Fruit fly (Drosophila melanogaster) whole organism, embryonic: Measurements from ENCODE around the gene CG6569.
A peak's percentile ranks its signal among the peaks of the same experiment; 100 is the strongest.

Source experiments
- Atf6 ChIP-seq: fragments of 200-800 bp; sonication (Bioruptor generic); IDR thresholded peaks from 2 replicates; pipeline ENCODE4 v1.3.6; 2022; ENCODE audit warnings: missing biosample characterization, missing genetic modification characterization
- B-H2 ChIP-seq: fragments of 200-800 bp; sonication (Bioruptor generic); optimal IDR thresholded peaks from 2 replicates; lab custom pipeline; 2018; ENCODE audit warnings: missing biosample characterization, mild to moderate bottlenecking, missing genetic modification characterization
- CG12219 ChIP-seq: fragments of 200-800 bp; sonication (Bioruptor generic); optimal IDR thresholded peaks from 3 replicates; lab custom pipeline; 2018; ENCODE audit warnings: missing biosample characterization, mild to moderate bottlenecking, missing genetic modification characterization
- CG12659 ChIP-seq: fragments of 200-800 bp; sonication (Bioruptor generic); optimal IDR thresholded peaks from 3 replicates; lab custom pipeline; 2017; ENCODE audit warnings: mild to moderate bottlenecking, missing biosample characterization, missing genetic modification reagents, missing genetic modification characterization
- CG13296 ChIP-seq: fragments of 200-800 bp; sonication (Bioruptor generic); optimal IDR thresholded peaks from 3 replicates; lab custom pipeline; 2018; ENCODE audit warnings: missing biosample characterization, mild to moderate bottlenecking, missing genetic modification characterization
- CG14441 ChIP-seq: fragments of 200-800 bp; sonication (Bioruptor generic); IDR thresholded peaks from 2 replicates; pipeline ENCODE4 v1.3.6; 2022; ENCODE audit warnings: missing biosample characterization, missing genetic modification characterization
- CG15073 ChIP-seq: fragments of 200-800 bp; sonication (Bioruptor generic); optimal IDR thresholded peaks from 2 replicates; lab custom pipeline; 2016; ENCODE audit warnings: missing biosample characterization, missing genetic modification characterization
- CG15269 ChIP-seq: fragments of 200-800 bp; sonication (Bioruptor generic); optimal IDR thresholded peaks from 2 replicates; lab custom pipeline; 2018; ENCODE audit warnings: missing biosample characterization, mild to moderate bottlenecking, missing genetic modification characterization, moderate library complexity
- CG1602 ChIP-seq: fragments of 200-800 bp; sonication (Bioruptor generic); optimal IDR thresholded peaks from 3 replicates; lab custom pipeline; 2016; ENCODE audit warnings: missing biosample characterization, missing genetic modification characterization
- CG1832 ChIP-seq: fragments of 200-800 bp; sonication (Bioruptor generic); optimal IDR thresholded peaks from 2 replicates; lab custom pipeline; 2017; ENCODE audit warnings: missing biosample characterization, mild to moderate bottlenecking, missing genetic modification characterization, inconsistent platforms
- CG18599 ChIP-seq: fragments of 200-800 bp; sonication (Bioruptor generic); optimal IDR thresholded peaks from 3 replicates; lab custom pipeline; 2017; ENCODE audit warnings: missing biosample characterization, missing genetic modification characterization, mild to moderate bottlenecking, moderate library complexity, missing genetic modification reagents
- CG2199 ChIP-seq: fragments of 200-800 bp; sonication (Bioruptor generic); IDR thresholded peaks from 3 replicates; pipeline ENCODE4 v1.3.6; 2022; ENCODE audit warnings: missing biosample characterization, missing genetic modification characterization
- CG2712 ChIP-seq: fragments of 200-800 bp; optimal IDR thresholded peaks from 3 replicates; lab custom pipeline; 2019; ENCODE audit warnings: missing biosample characterization, mild to moderate bottlenecking, missing genetic modification characterization, moderate library complexity
- CG2875 ChIP-seq: fragments of 200-800 bp; sonication (Bioruptor generic); optimal IDR thresholded peaks from 2 replicates; lab custom pipeline; 2017; ENCODE audit warnings: missing biosample characterization, mild to moderate bottlenecking, missing genetic modification characterization, missing genetic modification reagents
- CG2889 ChIP-seq: fragments of 200-800 bp; sonication (Bioruptor generic); IDR thresholded peaks from 3 replicates; pipeline ENCODE4 v1.3.6; 2022; ENCODE audit warnings: missing biosample characterization, missing genetic modification characterization
- CG34422 ChIP-seq: fragments of 200-800 bp; sonication (Bioruptor generic); IDR thresholded peaks from 3 replicates; pipeline ENCODE4 v1.3.6; 2022; ENCODE audit warnings: missing biosample characterization, missing genetic modification characterization
- CG4328 ChIP-seq: fragments of 200-800 bp; sonication (Bioruptor generic); optimal IDR thresholded peaks from 3 replicates; lab custom pipeline; 2017; ENCODE audit warnings: missing biosample characterization, missing genetic modification reagents, missing genetic modification characterization
- CG6175 ChIP-seq: fragments of 200-800 bp; sonication (Bioruptor generic); IDR thresholded peaks from 3 replicates; pipeline ENCODE4 v1.3.6; 2022; ENCODE audit warnings: missing biosample characterization, missing genetic modification characterization
- CG6254 ChIP-seq: fragments of 200-800 bp; sonication (Bioruptor generic); optimal IDR thresholded peaks from 3 replicates; lab custom pipeline; 2017; ENCODE audit warnings: mild to moderate bottlenecking, missing biosample characterization, missing genetic modification reagents, missing genetic modification characterization
- CG6689 ChIP-seq: fragments of 200-800 bp; sonication (Bioruptor generic); IDR thresholded peaks from 2 replicates; pipeline ENCODE4 v1.3.6; 2022; ENCODE audit warnings: missing biosample characterization, missing genetic modification characterization
- CG7271 ChIP-seq: fragments of 200-800 bp; sonication (Bioruptor generic); optimal IDR thresholded peaks from 2 replicates; lab custom pipeline; 2018; ENCODE audit warnings: missing biosample characterization, mild to moderate bottlenecking, missing genetic modification characterization, moderate library complexity
- CG7372 ChIP-seq: fragments of 200-800 bp; sonication (Bioruptor generic); IDR thresholded peaks from 2 replicates; pipeline ENCODE4 v1.3.6; 2022; ENCODE audit warnings: missing biosample characterization, missing genetic modification characterization
- CG7839 ChIP-seq: fragments of 200-800 bp; sonication (Bioruptor generic); optimal IDR thresholded peaks from 3 replicates; lab custom pipeline; 2018; ENCODE audit warnings: missing biosample characterization, mild to moderate bottlenecking, missing genetic modification characterization, moderate library complexity
- D19B ChIP-seq: fragments of 200-800 bp; sonication (Bioruptor generic); optimal IDR thresholded peaks from 2 replicates; lab custom pipeline; 2017; ENCODE audit warnings: missing biosample characterization, mild to moderate bottlenecking, missing genetic modification characterization
- Dad ChIP-seq: fragments of 200-800 bp; sonication (Bioruptor generic); optimal IDR thresholded peaks from 3 replicates; lab custom pipeline; 2016; ENCODE audit warnings: missing biosample characterization, missing genetic modification characterization
- Dip2 ChIP-seq: fragments of 200-800 bp; sonication (Bioruptor generic); IDR thresholded peaks from 2 replicates; pipeline ENCODE4 v1.3.6; 2022; ENCODE audit warnings: missing biosample characterization, missing genetic modification characterization
- Hr51 ChIP-seq, 2 experiments: fragments of 200-800 bp; sonication (Bioruptor generic); optimal IDR thresholded peaks; 2 replicates in 1 of 2; 3 replicates in 1 of 2; lab custom pipeline; 2016 to 2018; ENCODE audit warnings: missing biosample characterization in 2 of 2, missing genetic modification characterization in 2 of 2, mild to moderate bottlenecking in 1 of 2, moderate library complexity in 1 of 2
- MBD-R2 ChIP-seq: fragments of 200-800 bp; sonication (Bioruptor generic); IDR thresholded peaks from 2 replicates; pipeline ENCODE4 v1.3.6; 2022; ENCODE audit warnings: missing biosample characterization, missing genetic modification characterization
- NK7.1 ChIP-seq: fragments of 200-800 bp; sonication (Bioruptor generic); optimal IDR thresholded peaks from 3 replicates; lab custom pipeline; 2016; ENCODE audit warnings: missing biosample characterization, missing genetic modification characterization
- Nf-YA ChIP-seq: fragments of 200-800 bp; sonication (Bioruptor generic); IDR thresholded peaks from 2 replicates; pipeline ENCODE4 v1.3.6; 2022; ENCODE audit warnings: missing biosample characterization, missing genetic modification characterization
- Pdp1 ChIP-seq, 2 experiments: fragments of 200-800 bp; sonication (Bioruptor generic); optimal IDR thresholded peaks; 3 replicates each; lab custom pipeline; 2016; ENCODE audit warnings: missing biosample characterization in 2 of 2, missing genetic modification characterization in 2 of 2, mild to moderate bottlenecking in 1 of 2, moderate library complexity in 1 of 2
- Sry-β ChIP-seq: fragments of 200-800 bp; sonication (Bioruptor generic); optimal IDR thresholded peaks from 2 replicates; lab custom pipeline; 2018; ENCODE audit warnings: missing biosample characterization, mild to moderate bottlenecking, missing genetic modification characterization, moderate library complexity
- chinmo ChIP-seq: fragments of 200-800 bp; sonication (Bioruptor generic); IDR thresholded peaks from 4 replicates; pipeline ENCODE4 v1.3.6; 2022; ENCODE audit warnings: missing biosample characterization, missing genetic modification characterization; ENCODE audit not compliant: partially characterized antibody
- ci ChIP-seq: fragments of 200-800 bp; sonication (Bioruptor generic); IDR thresholded peaks from 3 replicates; pipeline ENCODE4 v1.3.6; 2022; ENCODE audit warnings: missing biosample characterization, missing genetic modification characterization
- da ChIP-seq: fragments of 200-800 bp; sonication (Bioruptor generic); optimal IDR thresholded peaks from 2 replicates; lab custom pipeline; 2016; ENCODE audit warnings: missing biosample characterization, missing genetic modification characterization
- dan ChIP-seq: fragments of 200-800 bp; sonication (Bioruptor generic); IDR thresholded peaks from 2 replicates; pipeline ENCODE4 v1.3.6; 2022; ENCODE audit warnings: missing biosample characterization, missing genetic modification characterization
- disco-r ChIP-seq: fragments of 200-800 bp; sonication (Bioruptor generic); optimal IDR thresholded peaks from 2 replicates; lab custom pipeline; 2016; ENCODE audit warnings: missing biosample characterization, missing genetic modification characterization
- fd96Cb ChIP-seq: fragments of 200-800 bp; sonication (Bioruptor generic); optimal IDR thresholded peaks from 2 replicates; lab custom pipeline; 2018; ENCODE audit warnings: missing biosample characterization, mild to moderate bottlenecking, missing genetic modification characterization, moderate library complexity
- kni ChIP-seq: fragments of 200-800 bp; sonication (Bioruptor generic); optimal IDR thresholded peaks from 3 replicates; lab custom pipeline; 2017; ENCODE audit warnings: mild to moderate bottlenecking, missing biosample characterization, missing genetic modification reagents, missing genetic modification characterization
- knrl ChIP-seq: fragments of 200-800 bp; sonication (Bioruptor generic); IDR thresholded peaks from 3 replicates; pipeline ENCODE4 v1.3.6; 2022; ENCODE audit warnings: missing biosample characterization, missing genetic modification characterization; ENCODE audit not compliant: partially characterized antibody
- nerfin-1 ChIP-seq: fragments of 200-800 bp; sonication (Bioruptor generic); optimal IDR thresholded peaks from 3 replicates; lab custom pipeline; 2019; ENCODE audit warnings: missing biosample characterization, mild to moderate bottlenecking, missing genetic modification characterization, moderate library complexity
- sc ChIP-seq, 3 experiments: fragments of >200 bp in 2 of 3; fragments of 200-800 bp in 1 of 3; sonication (Bioruptor generic) in 1 of 3; optimal IDR thresholded peaks; 2 replicates in 2 of 3; 3 replicates in 1 of 3; lab custom pipeline; 2017; ENCODE audit warnings: mild to moderate bottlenecking in 1 of 3, missing biosample characterization in 1 of 3, missing genetic modification characterization in 1 of 3, missing genetic modification reagents in 1 of 3
- seq ChIP-seq: fragments of 200-800 bp; sonication (Bioruptor generic); IDR thresholded peaks from 2 replicates; pipeline ENCODE4 v1.3.6; 2022; ENCODE audit warnings: missing biosample characterization, missing genetic modification characterization
- shn ChIP-seq: fragments of 200-800 bp; sonication (Bioruptor generic); optimal IDR thresholded peaks from 3 replicates; lab custom pipeline; 2016; ENCODE audit warnings: missing biosample characterization, missing genetic modification characterization
- ssp ChIP-seq: fragments of 200-800 bp; sonication (Bioruptor generic); IDR thresholded peaks from 2 replicates; pipeline ENCODE4 v1.3.6; 2022; ENCODE audit warnings: missing biosample characterization, missing genetic modification characterization
- twi ChIP-seq: fragments of 200-800 bp; optimal IDR thresholded peaks from 2 replicates; lab custom pipeline; 2019; ENCODE audit warnings: missing biosample characterization, mild to moderate bottlenecking, missing genetic modification characterization, moderate library complexity
- vvl ChIP-seq: fragments of 200-800 bp; sonication (Bioruptor generic); IDR thresholded peaks from 2 replicates; pipeline ENCODE4 v1.3.6; 2022; ENCODE audit warnings: missing biosample characterization, missing genetic modification characterization
- z ChIP-seq: fragments of 200-800 bp; sonication (Bioruptor generic); IDR thresholded peaks from 3 replicates; pipeline ENCODE4 v1.3.6; 2022; ENCODE audit warnings: missing biosample characterization, missing genetic modification characterization

The CG6569 gene

dm6 chr3R:21834234-21835070 is 33.3 kb downstream of the CG6569 start (continued):
- TF ChIP-seq NK7.1 (GFP tag; lab: Kevin White, UChicago) (no peak), B-H2 (GFP tag; lab: Kevin White, UChicago) (no peak), CG6175 (GFP tag; lab: Robert Waterston, UW) (no peak), seq (GFP tag; lab: Robert Waterston, UW) (no peak), CG15269 (peak; percentile 21), CG18599 (GFP tag; lab: Kevin White, UChicago) (no peak), Hr51 (GFP tag; optimal IDR thresholded peaks at IDR 0.05; lab: Kevin White, UChicago) (peak in 1 of 2 experiments; percentile 42), vvl (GFP tag; lab: Robert Waterston, UW) (peak; percentile 72), CG12659 (peak; percentile 15), chinmo (GFP tag; lab: Robert Waterston, UW) (0 out of 4 replicates have a peak, but pooled peaks have one; percentile 26), knrl (GFP tag; lab: Robert Waterston, UW) (no peak), dan (GFP tag; lab: Robert Waterston, UW) (no peak), CG1832 (GFP tag; lab: Kevin White, UChicago) (no peak), CG14441 (no peak), CG1602 (GFP tag; lab: Kevin White, UChicago) (peak; percentile 43), CG2199 (no peak), CG7372 (no peak), CG12219 (GFP tag; lab: Kevin White, UChicago) (peak; percentile 8), z (GFP tag; lab: Robert Waterston, UW) (no peak), kni (no peak), twi (peak; percentile 13), nerfin-1 (tag; lab: Kevin White, UChicago) (peak; percentile 38), sc (optimal IDR thresholded peaks at IDR 0.05; lab: Kevin White, UChicago) (no peak), sc (GFP tag; optimal IDR thresholded peaks at IDR 0.05; lab: Kevin White, UChicago) (peak; percentile 34), ssp (no peak), Sry-β (no peak), CG2889 (no peak), ci (GFP tag; lab: Robert Waterston, UW) (peak; percentile 31; the same call in 1 of the 3 replicates), CG6254 (GFP tag; lab: Kevin White, UChicago) (no peak), CG7271 (tag; lab: Kevin White, UChicago) (no peak), disco-r (GFP tag; lab: Kevin White, UChicago) (no peak), CG7839 (tag; lab: Kevin White, UChicago) (peak; percentile 45), Pdp1 (GFP tag; optimal IDR thresholded peaks at IDR 0.05; lab: Kevin White, UChicago) (peak in 1 of 2 experiments; percentile 14), Dip2 (no peak), MBD-R2 (GFP tag; lab: Robert Waterston, UW) (no peak), Atf6 (no peak), CG6689 (GFP tag; lab: Robert Waterston, UW) (peak; percentile 47; the same call in 1 of the 2 replicates), shn (GFP tag; lab: Kevin White, UChicago) (no peak), CG13296 (GFP tag; lab: Kevin White, UChicago) (no peak), CG2712 (peak; percentile 66), CG2875 (peak; percentile 60), CG15073 (GFP tag; lab: Kevin White, UChicago) (no peak), D19B (no peak), Dad (GFP tag; lab: Kevin White, UChicago) (no peak), CG34422 (no peak), fd96Cb (tag; lab: Kevin White, UChicago) (no peak), CG4328 (GFP tag; lab: Kevin White, UChicago) (no peak), da (no peak), Nf-YA (GFP tag; lab: Robert Waterston, UW) (no peak)
